Fruit fly (Drosophila melanogaster) whole organism, adult: ENCODE data around the gene CG17065.
A peak's percentile ranks its signal among the peaks of the same experiment; 100 is the strongest.

Experiments used
- CG12768 ChIP-seq: fragments of 200-800 bp; sonication (Bioruptor generic); optimal IDR thresholded peaks from 2 replicates; lab custom pipeline; 2017; ENCODE audit warnings: missing biosample characterization, missing genetic modification characterization, mild to moderate bottlenecking, moderate library complexity, missing genetic modification reagents
- CG5204 ChIP-seq: fragments of 200-800 bp; sonication (Bioruptor generic); optimal IDR thresholded peaks from 2 replicates; lab custom pipeline; 2016; ENCODE audit warnings: missing biosample characterization, missing genetic modification characterization
- Hr96 ChIP-seq: fragments of 200-800 bp; sonication (Bioruptor generic); optimal IDR thresholded peaks from 2 replicates; lab custom pipeline; 2016; ENCODE audit warnings: missing biosample characterization, missing genetic modification characterization
- Mnt ChIP-seq: fragments of 200-800 bp; sonication (Bioruptor generic); optimal IDR thresholded peaks from 2 replicates; lab custom pipeline; 2016; ENCODE audit warnings: missing biosample characterization, mild to moderate bottlenecking, missing genetic modification characterization
- bab1 ChIP-seq: fragments of 200-800 bp; sonication (Bioruptor generic); optimal IDR thresholded peaks from 3 replicates; lab custom pipeline; 2019; ENCODE audit warnings: missing biosample characterization, mild to moderate bottlenecking, missing genetic modification characterization, moderate library complexity
- kay ChIP-seq: fragments of 200-800 bp; sonication (Bioruptor generic); peaks from one replicate; lab custom pipeline; 2016; ENCODE audit warnings: missing biosample characterization, missing genetic modification characterization, borderline replicate concordance
- ovo ChIP-seq: fragments of 200-800 bp; sonication (Bioruptor generic); optimal IDR thresholded peaks from 2 replicates; lab custom pipeline; 2016; ENCODE audit warnings: missing biosample characterization, missing genetic modification characterization
- tj ChIP-seq: fragments of 200-800 bp; sonication (Bioruptor generic); optimal IDR thresholded peaks from 3 replicates; lab custom pipeline; 2017; ENCODE audit warnings: missing biosample characterization, mild to moderate bottlenecking, missing genetic modification characterization, moderate library complexity

DNA sequence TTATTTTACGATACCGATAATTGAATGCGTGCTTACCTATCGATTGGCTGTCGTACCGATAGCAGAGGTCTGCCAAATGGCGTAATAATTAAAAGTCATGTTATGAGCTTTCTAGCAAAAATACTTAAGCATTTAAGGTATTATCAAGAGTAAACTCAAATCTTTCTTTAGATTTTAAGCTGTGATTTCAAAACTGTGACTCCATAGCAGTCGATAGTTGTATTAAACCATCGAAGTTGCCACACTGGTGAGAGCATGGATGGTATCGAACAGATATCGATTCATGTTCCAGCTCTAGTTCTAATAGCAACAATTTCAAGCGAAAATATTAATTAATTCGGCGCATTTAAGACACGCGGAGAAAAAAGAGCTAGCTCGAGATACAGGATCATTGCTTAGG lies 5.9 kb downstream of the CG17065 start, which contains the start of the genes CG17068 and Rab10:
- TF ChIP-seq ovo (GFP tag; lab: Kevin White, UChicago): no peak
- peak; percentile 22 for TF ChIP-seq Hr96
- TF ChIP-seq tj (GFP tag; lab: Kevin White, UChicago): peak; percentile 8
- peak; percentile 8 for TF ChIP-seq CG5204 (GFP tag; lab: Kevin White, UChicago)
- peak; percentile 38 for TF ChIP-seq Mnt
- TF ChIP-seq kay (GFP tag; lab: Kevin White, UChicago): no peak
- no peak for TF ChIP-seq CG12768
- TF ChIP-seq bab1: no peak
